Worm (Caenorhabditis elegans) whole organism, young adult: ENCODE data around the gene msh-5.

ENCODE experiments used
- B0019.2 ChIP-seq: fragments of 200-800 bp; sonication (Bioruptor generic); conservative IDR thresholded peaks from 2 replicates; pipeline ENCODE4 v1.3.6; 2022; ENCODE audit warnings: missing genetic modification reagents, missing genetic modification characterization, missing compliant biosample characterization
- B0035.1 ChIP-seq: sonication (generic microtip); optimal IDR thresholded peaks from 2 replicates; lab custom pipeline; 2016; ENCODE audit warnings: missing genetic modification characterization, mild to moderate bottlenecking, missing compliant biosample characterization, missing genotype, missing genetic modification reagents
- C06A6.2 ChIP-seq: fragments of 200-800 bp; sonication (Bioruptor generic); conservative IDR thresholded peaks from 2 replicates; pipeline ENCODE4 v1.3.6; 2022; ENCODE audit warnings: missing genetic modification characterization, missing compliant biosample characterization
- C17E4.6 ChIP-seq: fragments of 200-800 bp; sonication (Bioruptor generic); IDR thresholded peaks from 2 replicates; pipeline ENCODE4 v1.3.6; 2022; ENCODE audit warnings: missing genetic modification reagents, missing genetic modification characterization, missing compliant biosample characterization
- F33H1.4 ChIP-seq: fragments of 200-800 bp; sonication (Bioruptor generic); IDR thresholded peaks from 2 replicates; pipeline ENCODE4 v1.3.6; 2022; ENCODE audit warnings: missing genetic modification reagents, missing genetic modification characterization, missing compliant biosample characterization
- F39B2.1 ChIP-seq: fragments of 200-800 bp; sonication (Bioruptor generic); IDR thresholded peaks from 2 replicates; pipeline ENCODE4 v1.3.6; 2022; ENCODE audit warnings: missing genetic modification reagents, missing genetic modification characterization, missing compliant biosample characterization
- F49E8.2 ChIP-seq: sonication (generic microtip); optimal IDR thresholded peaks from 3 replicates; lab custom pipeline; 2017; ENCODE audit warnings: missing genetic modification characterization, mild to moderate bottlenecking, missing compliant biosample characterization, antibody characterized with exemption, moderate library complexity; ENCODE audit not compliant: insufficient read depth
- Y53G8AR.9 ChIP-seq: fragments of 200-800 bp; sonication (Bioruptor generic); conservative IDR thresholded peaks from 2 replicates; pipeline ENCODE4 v1.3.6; 2022; ENCODE audit warnings: missing genetic modification reagents, missing genetic modification characterization, missing compliant biosample characterization
- Y95B8A.8 ChIP-seq: fragments of 200-800 bp; sonication (Bioruptor generic); IDR thresholded peaks from 2 replicates; pipeline ENCODE4 v1.3.6; 2022; ENCODE audit warnings: missing genetic modification reagents, missing genetic modification characterization, missing compliant biosample characterization
- aptf-3 ChIP-seq: fragments of 200-800 bp; sonication (Bioruptor generic); IDR thresholded peaks from 2 replicates; pipeline ENCODE4 v1.3.6; 2022; ENCODE audit warnings: missing genetic modification characterization, missing compliant biosample characterization
- atf-7 ChIP-seq: sonication (generic microtip); optimal IDR thresholded peaks from 2 replicates; lab custom pipeline; 2017; ENCODE audit warnings: mild to moderate bottlenecking, missing genetic modification characterization, missing compliant biosample characterization
- bed-2 ChIP-seq: fragments of 200-800 bp; sonication (Bioruptor generic); IDR thresholded peaks from 2 replicates; pipeline ENCODE4 v1.3.6; 2022; ENCODE audit warnings: missing genetic modification reagents, missing genetic modification characterization, missing compliant biosample characterization
- cebp-1 ChIP-seq, 2 experiments: fragments of 200-800 bp in 1 of 2; sonication (Bioruptor generic) in 1 of 2; sonication (generic microtip) in 1 of 2; IDR thresholded peaks in 1 of 2; optimal IDR thresholded peaks in 1 of 2; 2 replicates each; pipeline versions ENCODE4 v1.3.6 to Lab custom; 2017 to 2022; ENCODE audit warnings: missing compliant biosample characterization in 2 of 2, missing genetic modification characterization in 2 of 2, mild to moderate bottlenecking in 1 of 2, missing genetic modification reagents in 1 of 2, moderate library complexity in 1 of 2
- ceh-27 ChIP-seq: fragments of 200-800 bp; sonication (Bioruptor generic); optimal IDR thresholded peaks from 2 replicates; lab custom pipeline; 2018; ENCODE audit warnings: mild to moderate bottlenecking, missing genetic modification characterization, moderate library complexity, missing compliant biosample characterization
- ceh-40 ChIP-seq: fragments of 200-800 bp; sonication (Bioruptor generic); IDR thresholded peaks from 2 replicates; pipeline ENCODE4 v1.3.6; 2022; ENCODE audit warnings: missing genetic modification characterization, missing compliant biosample characterization
- ceh-79 ChIP-seq: sonication (generic microtip); optimal IDR thresholded peaks from 2 replicates; lab custom pipeline; 2017; ENCODE audit warnings: mild to moderate bottlenecking, missing genetic modification characterization, missing compliant biosample characterization
- dpl-1 ChIP-seq: fragments of 150-350 bp; optimal IDR thresholded peaks from 2 replicates; lab custom pipeline; 2014; ENCODE audit warnings: missing biosample characterization, missing genetic modification reagents, missing genetic modification characterization
- ets-4 ChIP-seq: fragments of 200-800 bp; sonication (Bioruptor generic); optimal IDR thresholded peaks from 2 replicates; lab custom pipeline; 2018; ENCODE audit warnings: mild to moderate bottlenecking, missing genetic modification characterization, missing compliant biosample characterization
- him-1 ChIP-seq: sonication (generic microtip); optimal IDR thresholded peaks from 2 replicates; lab custom pipeline; 2016; ENCODE audit warnings: missing genotype, missing genetic modification reagents, missing genetic modification characterization, missing compliant biosample characterization
- hlh-12 ChIP-seq: sonication (generic microtip); optimal IDR thresholded peaks from 2 replicates; lab custom pipeline; 2016; ENCODE audit warnings: missing genetic modification characterization, missing compliant biosample characterization
- hmg-1.2 ChIP-seq: fragments of 200-800 bp; sonication (Bioruptor generic); IDR thresholded peaks from 2 replicates; pipeline ENCODE4 v1.3.6; 2022; ENCODE audit warnings: missing genetic modification reagents, missing genetic modification characterization, missing compliant biosample characterization
- hmg-20 ChIP-seq: fragments of 200-800 bp; sonication (Bioruptor generic); IDR thresholded peaks from 2 replicates; pipeline ENCODE4 v1.3.6; 2022; ENCODE audit warnings: missing genetic modification reagents, missing genetic modification characterization, missing compliant biosample characterization
- lin-35 ChIP-seq, 3 experiments: fragments of 150-350 bp in 2 of 3; sonication (generic microtip) in 1 of 3; optimal IDR thresholded peaks; 2 replicates each; lab custom pipeline; 2014 to 2018; ENCODE audit warnings: missing biosample characterization in 3 of 3, missing genetic modification characterization in 3 of 3, missing genetic modification reagents in 3 of 3
- lin-40 ChIP-seq: sonication (generic microtip); optimal IDR thresholded peaks from 2 replicates; lab custom pipeline; 2016; ENCODE audit warnings: missing genetic modification characterization, mild to moderate bottlenecking, missing compliant biosample characterization, missing genotype, missing genetic modification reagents
- lir-1 ChIP-seq: fragments of 200-800 bp; sonication (Bioruptor generic); conservative IDR thresholded peaks from 2 replicates; pipeline ENCODE4 v1.3.6; 2022; ENCODE audit warnings: missing genetic modification reagents, missing genetic modification characterization, missing compliant biosample characterization
- lsy-27 ChIP-seq: sonication (generic microtip); optimal IDR thresholded peaks from 2 replicates; lab custom pipeline; 2017; ENCODE audit warnings: missing genetic modification characterization, mild to moderate bottlenecking, missing compliant biosample characterization, antibody characterized with exemption, missing genotype, borderline replicate concordance; ENCODE audit not compliant: insufficient read depth
- madf-3 ChIP-seq: fragments of 200-800 bp; sonication (Bioruptor generic); IDR thresholded peaks from 2 replicates; pipeline ENCODE4 v1.3.6; 2022; ENCODE audit warnings: missing genetic modification reagents, missing genetic modification characterization, missing compliant biosample characterization
- madf-6 ChIP-seq: fragments of 200-800 bp; sonication (Bioruptor generic); IDR thresholded peaks from 2 replicates; pipeline ENCODE4 v1.3.6; 2022; ENCODE audit warnings: missing genetic modification reagents, missing genetic modification characterization, missing compliant biosample characterization
- mcd-1 ChIP-seq: fragments of 200-800 bp; sonication (Bioruptor generic); IDR thresholded peaks from 2 replicates; pipeline ENCODE4 v1.3.6; 2022; ENCODE audit warnings: missing genetic modification reagents, missing genetic modification characterization, missing compliant biosample characterization
- mes-4 ChIP-seq: sonication (generic microtip); optimal IDR thresholded peaks from 2 replicates; lab custom pipeline; 2016; ENCODE audit warnings: missing genotype, missing genetic modification characterization, missing compliant biosample characterization
- nfyb-1 ChIP-seq: fragments of 200-800 bp; sonication (Bioruptor generic); IDR thresholded peaks from 2 replicates; pipeline ENCODE4 v1.3.6; 2022; ENCODE audit warnings: missing genetic modification reagents, missing genetic modification characterization, missing compliant biosample characterization
- nhr-120 ChIP-seq: fragments of 200-800 bp; sonication (Bioruptor generic); IDR thresholded peaks from 2 replicates; pipeline ENCODE4 v1.3.6; 2022; ENCODE audit warnings: missing genetic modification characterization, missing compliant biosample characterization
- nhr-27 ChIP-seq: fragments of 200-800 bp; sonication (Bioruptor generic); optimal IDR thresholded peaks from 2 replicates; lab custom pipeline; 2018; ENCODE audit warnings: mild to moderate bottlenecking, missing genetic modification characterization, moderate library complexity, missing compliant biosample characterization
- rcor-1 ChIP-seq: fragments of 200-800 bp; sonication (Bioruptor generic); IDR thresholded peaks from 2 replicates; pipeline ENCODE4 v1.3.6; 2022; ENCODE audit warnings: missing genetic modification reagents, missing genetic modification characterization, missing compliant biosample characterization
- rpc-1 ChIP-seq, 2 experiments: fragments of 150-350 bp in 1 of 2; sonication (generic microtip) in 1 of 2; optimal IDR thresholded peaks; 2 replicates each; lab custom pipeline; 2014 to 2018; ENCODE audit warnings: missing biosample characterization in 1 of 2, missing genetic modification characterization in 1 of 2, missing genetic modification reagents in 1 of 2, missing genotype in 1 of 2
- sea-2 ChIP-seq: fragments of 200-800 bp; sonication (Bioruptor generic); IDR thresholded peaks from 2 replicates; pipeline ENCODE4 v1.3.6; 2022; ENCODE audit warnings: missing genetic modification characterization, missing compliant biosample characterization
- snpc-4 ChIP-seq, 5 experiments: fragments of 150-350 bp in 1 of 5; sonication (generic microtip) in 4 of 5; optimal IDR thresholded peaks; 2 replicates each; lab custom pipeline; 2014 to 2018; ENCODE audit warnings: missing genetic modification characterization in 5 of 5, missing biosample characterization in 3 of 5, antibody characterized with exemption in 2 of 5, mild to moderate bottlenecking in 2 of 5, missing compliant biosample characterization in 2 of 5, missing genotype in 2 of 5, moderate library complexity in 2 of 5, missing genetic modification reagents in 1 of 5
- sptf-2 ChIP-seq: fragments of 200-800 bp; sonication (Bioruptor generic); optimal IDR thresholded peaks from 2 replicates; lab custom pipeline; 2018; ENCODE audit warnings: mild to moderate bottlenecking, missing genetic modification characterization, missing compliant biosample characterization
- tbx-9 ChIP-seq: sonication (generic microtip); optimal IDR thresholded peaks from 2 replicates; lab custom pipeline; 2016; ENCODE audit warnings: borderline replicate concordance, missing genetic modification characterization, inconsistent platforms, missing compliant biosample characterization
- zim-3 ChIP-seq: sonication (generic microtip); optimal IDR thresholded peaks from 2 replicates; lab custom pipeline; 2017; ENCODE audit warnings: mild to moderate bottlenecking, missing genetic modification characterization, moderate library complexity, missing compliant biosample characterization
- ztf-18 ChIP-seq: sonication (generic microtip); optimal IDR thresholded peaks from 2 replicates; lab custom pipeline; 2016; ENCODE audit warnings: missing genotype, mild to moderate bottlenecking, missing genetic modification characterization, missing compliant biosample characterization

The msh-5 gene

ce11 chrIV:13165181-13165580 lies 10.1 kb downstream of the msh-5 start, which contains the start of gene scl-14:
Gene scl-14 (plus strand): TSS chrIV:13165481.
- no peak for TF ChIP-seq B0035.1 (tag; lab: Kevin White, UChicago)
- TF ChIP-seq ceh-40 (GFP tag; lab: Robert Waterston, UW), result no peak
- no peak for TF ChIP-seq sea-2 (GFP tag; lab: Robert Waterston, UW)
- TF ChIP-seq madf-6 (GFP tag; lab: Robert Waterston, UW), result no peak
- no peak for TF ChIP-seq rpc-1 (optimal IDR thresholded peaks at IDR 0.05; lab: Kevin White, UChicago)
- no peak for TF ChIP-seq rpc-1 (tag; optimal IDR thresholded peaks at IDR 0.05; lab: Kevin White, UChicago)
- TF ChIP-seq hmg-20 (GFP tag; lab: Robert Waterston, UW), result no peak
- no peak for TF ChIP-seq aptf-3
- TF ChIP-seq lin-35 (GFP tag; optimal IDR thresholded peaks at IDR 0.05; lab: Kevin White, UChicago), result no peak
- TF ChIP-seq C06A6.2, result no peak

ce11 chrIV:13167534-13167933 lies 12.5 kb downstream of the msh-5 start:
- TF ChIP-seq lsy-27 (tag; lab: Kevin White, UChicago), result no peak
- TF ChIP-seq mcd-1 (GFP tag; lab: Robert Waterston, UW), result no peak
- TF ChIP-seq him-1, result no peak
- no peak for TF ChIP-seq zim-3 (tag; lab: Kevin White, UChicago)
- no peak for TF ChIP-seq tbx-9
- TF ChIP-seq Y53G8AR.9 (GFP tag; lab: Robert Waterston, UW), result no peak

ce11 chrIV:13170241-13170640 lies 15.2 kb downstream of the msh-5 start, which contains the start of gene nas-14:
Gene nas-14 (plus strand): TSS chrIV:13170541.
- TF ChIP-seq mes-4 (tag; lab: Kevin White, UChicago) (no peak), nhr-27 (no peak), ceh-27 (GFP tag; lab: Kevin White, UChicago) (no peak), bed-2 (GFP tag; lab: Robert Waterston, UW) (no peak), lir-1 (no peak), ets-4 (GFP tag; lab: Kevin White, UChicago) (no peak), ceh-40 (GFP tag; lab: Robert Waterston, UW) (no peak), cebp-1 (GFP tag; IDR thresholded peaks at IDR 0.05; lab: Robert Waterston, UW) (no peak), cebp-1 (tag; optimal IDR thresholded peaks at IDR 0.05; lab: Kevin White, UChicago) (no peak), F49E8.2 (tag; lab: Kevin White, UChicago) (no peak), ceh-79 (tag; lab: Kevin White, UChicago) (no peak), Y95B8A.8 (GFP tag; lab: Robert Waterston, UW) (no peak), C17E4.6 (no peak), madf-6 (GFP tag; lab: Robert Waterston, UW) (no peak), sptf-2 (GFP tag; lab: Kevin White, UChicago) (no peak)

ce11 chrIV:13173359-13173758 lies 18.3 kb downstream of the msh-5 start:
- TF ChIP-seq atf-7 (tag; lab: Kevin White, UChicago) (no peak), F39B2.1 (GFP tag; lab: Robert Waterston, UW) (no peak), F33H1.4 (no peak), rcor-1 (GFP tag; lab: Robert Waterston, UW) (no peak), hlh-12 (tag; lab: Kevin White, UChicago) (no peak), nfyb-1 (GFP tag; lab: Robert Waterston, UW) (no peak), ztf-18 (no peak), hmg-20 (GFP tag; lab: Robert Waterston, UW) (no peak), madf-3 (GFP tag; lab: Robert Waterston, UW) (no peak), B0035.1 (tag; lab: Kevin White, UChicago) (no peak), B0019.2 (GFP tag; lab: Robert Waterston, UW) (no peak), C17E4.6 (no peak), snpc-4 (GFP tag; optimal IDR thresholded peaks at IDR 0.05; lab: Kevin White, UChicago) (no peak), snpc-4 (tag; optimal IDR thresholded peaks at IDR 0.05; lab: Kevin White, UChicago) (no peak), dpl-1 (no peak), Y95B8A.8 (GFP tag; lab: Robert Waterston, UW) (no peak), nhr-120 (no peak), lin-40 (no peak), hmg-1.2 (GFP tag; lab: Robert Waterston, UW) (no peak)
